Fruit fly (Drosophila melanogaster) whole organism, embryonic: ENCODE data around the gene CG32176.

Source experiments
- B-H2 ChIP-seq: fragments of 200-800 bp; sonication (Bioruptor generic); optimal IDR thresholded peaks from 2 replicates; lab custom pipeline; 2018; ENCODE audit warnings: missing biosample characterization, mild to moderate bottlenecking, missing genetic modification characterization
- CG10431 ChIP-seq: fragments of 200-800 bp; sonication (Bioruptor generic); optimal IDR thresholded peaks from 3 replicates; lab custom pipeline; 2018; ENCODE audit warnings: missing biosample characterization, mild to moderate bottlenecking, missing genetic modification characterization
- CG12219 ChIP-seq: fragments of 200-800 bp; sonication (Bioruptor generic); optimal IDR thresholded peaks from 3 replicates; lab custom pipeline; 2018; ENCODE audit warnings: missing biosample characterization, mild to moderate bottlenecking, missing genetic modification characterization
- CG14667 ChIP-seq: fragments of 200-800 bp; sonication (Bioruptor generic); IDR thresholded peaks from 2 replicates; pipeline ENCODE4 v1.3.6; 2022; ENCODE audit warnings: missing biosample characterization, missing genetic modification characterization
- CG1529 ChIP-seq: fragments of 200-800 bp; sonication (Bioruptor generic); optimal IDR thresholded peaks from 3 replicates; lab custom pipeline; 2018; ENCODE audit warnings: missing biosample characterization, missing genetic modification characterization
- CG17385 ChIP-seq: fragments of 200-800 bp; sonication (Bioruptor generic); optimal IDR thresholded peaks from 3 replicates; lab custom pipeline; 2018; ENCODE audit warnings: missing biosample characterization, mild to moderate bottlenecking, missing genetic modification characterization
- CG17802 ChIP-seq: fragments of 200-800 bp; sonication (Bioruptor generic); optimal IDR thresholded peaks from 2 replicates; lab custom pipeline; 2018; ENCODE audit warnings: missing biosample characterization, mild to moderate bottlenecking, missing genetic modification characterization, moderate library complexity
- CG18476 ChIP-seq: fragments of 200-800 bp; sonication (Bioruptor generic); optimal IDR thresholded peaks from 2 replicates; lab custom pipeline; 2016; ENCODE audit warnings: missing biosample characterization, mild to moderate bottlenecking, missing genetic modification characterization
- CG18599 ChIP-seq: fragments of 200-800 bp; sonication (Bioruptor generic); optimal IDR thresholded peaks from 3 replicates; lab custom pipeline; 2017; ENCODE audit warnings: missing biosample characterization, missing genetic modification characterization, mild to moderate bottlenecking, moderate library complexity, missing genetic modification reagents
- CG18764 ChIP-seq: fragments of 200-800 bp; sonication (Bioruptor generic); optimal IDR thresholded peaks from 3 replicates; lab custom pipeline; 2016; ENCODE audit warnings: missing biosample characterization, missing genetic modification characterization
- CG31365 ChIP-seq: fragments of 200-800 bp; sonication (Bioruptor generic); optimal IDR thresholded peaks from 2 replicates; lab custom pipeline; 2018; ENCODE audit warnings: missing biosample characterization, mild to moderate bottlenecking, missing genetic modification characterization
- CG3281 ChIP-seq: fragments of 200-800 bp; sonication (Bioruptor generic); optimal IDR thresholded peaks from 3 replicates; lab custom pipeline; 2017; ENCODE audit warnings: missing biosample characterization, mild to moderate bottlenecking, missing genetic modification characterization
- CG3995 ChIP-seq: fragments of 200-800 bp; sonication (Bioruptor generic); optimal IDR thresholded peaks from 3 replicates; lab custom pipeline; 2016; ENCODE audit warnings: missing biosample characterization, missing genetic modification characterization
- CG7928 ChIP-seq: fragments of 200-800 bp; sonication (Bioruptor generic); optimal IDR thresholded peaks from 2 replicates; lab custom pipeline; 2017; ENCODE audit warnings: missing biosample characterization, mild to moderate bottlenecking, missing genetic modification characterization
- CG8359 ChIP-seq: fragments of 200-800 bp; sonication (Bioruptor generic); optimal IDR thresholded peaks from 2 replicates; lab custom pipeline; 2017; ENCODE audit warnings: missing biosample characterization, mild to moderate bottlenecking, missing genetic modification characterization, borderline replicate concordance
- Dll ChIP-seq: fragments of 200-800 bp; sonication (Bioruptor generic); IDR thresholded peaks from 4 replicates; pipeline ENCODE4 v1.3.6; 2022; ENCODE audit warnings: missing biosample characterization, missing genetic modification characterization; ENCODE audit not compliant: partially characterized antibody
- Gug ChIP-seq: fragments of 200-800 bp; sonication (Bioruptor generic); IDR thresholded peaks from 4 replicates; pipeline ENCODE4 v1.3.6; 2022; ENCODE audit warnings: missing biosample characterization, missing genetic modification characterization
- HLH4C ChIP-seq: fragments of 200-800 bp; sonication (Bioruptor generic); IDR thresholded peaks from 3 replicates; pipeline ENCODE4 v1.3.6; 2022; ENCODE audit warnings: missing biosample characterization, missing genetic modification characterization; ENCODE audit not compliant: partially characterized antibody
- Hand ChIP-seq: fragments of 200-800 bp; sonication (Bioruptor generic); optimal IDR thresholded peaks from 2 replicates; lab custom pipeline; 2017; ENCODE audit warnings: mild to moderate bottlenecking, missing biosample characterization, missing genetic modification reagents, missing genetic modification characterization
- Myb ChIP-seq: fragments of 200-800 bp; sonication (Bioruptor generic); optimal IDR thresholded peaks from 2 replicates; lab custom pipeline; 2016; ENCODE audit warnings: missing biosample characterization, missing genetic modification characterization
- NC2β ChIP-seq: fragments of 200-800 bp; sonication (Bioruptor generic); optimal IDR thresholded peaks from 2 replicates; lab custom pipeline; 2016; ENCODE audit warnings: missing biosample characterization, missing genetic modification characterization
- Nf-YB ChIP-seq: fragments of 200-800 bp; sonication (Bioruptor generic); optimal IDR thresholded peaks from 3 replicates; lab custom pipeline; 2019; ENCODE audit warnings: missing biosample characterization, mild to moderate bottlenecking, missing genetic modification characterization, moderate library complexity
- Rx ChIP-seq: fragments of 200-800 bp; sonication (Bioruptor generic); IDR thresholded peaks from 2 replicates; pipeline ENCODE4 v1.3.6; 2022; ENCODE audit warnings: missing biosample characterization, missing genetic modification characterization
- ara ChIP-seq: fragments of 200-800 bp; sonication (Bioruptor generic); IDR thresholded peaks from 2 replicates; pipeline ENCODE4 v1.3.6; 2022; ENCODE audit warnings: missing biosample characterization, missing genetic modification characterization
- da ChIP-seq: fragments of 200-800 bp; sonication (Bioruptor generic); optimal IDR thresholded peaks from 2 replicates; lab custom pipeline; 2016; ENCODE audit warnings: missing biosample characterization, missing genetic modification characterization
- eve ChIP-seq, 2 experiments: fragments of >200 bp; optimal IDR thresholded peaks; 2 replicates each; lab custom pipeline; 2017; ENCODE audit warnings: missing biosample characterization in 2 of 2, missing genetic modification characterization in 2 of 2
- her ChIP-seq: fragments of 200-800 bp; sonication (Bioruptor generic); optimal IDR thresholded peaks from 2 replicates; lab custom pipeline; 2016; ENCODE audit warnings: missing biosample characterization, missing genetic modification characterization
- hth ChIP-seq: fragments of >200 bp; optimal IDR thresholded peaks from 2 replicates; lab custom pipeline; 2017; ENCODE audit warnings: inconsistent platforms
- ind ChIP-seq: fragments of 200-800 bp; sonication (Bioruptor generic); optimal IDR thresholded peaks from 3 replicates; lab custom pipeline; 2016; ENCODE audit warnings: missing biosample characterization, missing genetic modification characterization
- knrl ChIP-seq: fragments of 200-800 bp; sonication (Bioruptor generic); IDR thresholded peaks from 3 replicates; pipeline ENCODE4 v1.3.6; 2022; ENCODE audit warnings: missing biosample characterization, missing genetic modification characterization; ENCODE audit not compliant: partially characterized antibody
- lov ChIP-seq, 2 experiments: fragments of 200-800 bp in 1 of 2; fragments of >200 bp in 1 of 2; sonication (Bioruptor generic) in 1 of 2; IDR thresholded peaks in 1 of 2; optimal IDR thresholded peaks in 1 of 2; 2 replicates in 1 of 2; 3 replicates in 1 of 2; pipeline versions ENCODE4 v1.3.6 to Lab custom; 2017 to 2022; ENCODE audit warnings: missing biosample characterization in 1 of 2, missing genetic modification characterization in 1 of 2
- odd ChIP-seq: fragments of 200-800 bp; sonication (Bioruptor generic); optimal IDR thresholded peaks from 2 replicates; lab custom pipeline; 2017; ENCODE audit warnings: missing biosample characterization, mild to moderate bottlenecking, missing genetic modification characterization
- sc ChIP-seq, 3 experiments: fragments of >200 bp in 2 of 3; fragments of 200-800 bp in 1 of 3; sonication (Bioruptor generic) in 1 of 3; optimal IDR thresholded peaks; 2 replicates in 2 of 3; 3 replicates in 1 of 3; lab custom pipeline; 2017; ENCODE audit warnings: mild to moderate bottlenecking in 1 of 3, missing biosample characterization in 1 of 3, missing genetic modification characterization in 1 of 3, missing genetic modification reagents in 1 of 3
- sqz ChIP-seq: fragments of 200-800 bp; sonication (Bioruptor generic); optimal IDR thresholded peaks from 3 replicates; lab custom pipeline; 2018; ENCODE audit warnings: missing biosample characterization, mild to moderate bottlenecking, missing genetic modification characterization
- toy ChIP-seq: fragments of 200-800 bp; sonication (Bioruptor generic); IDR thresholded peaks from 2 replicates; pipeline ENCODE4 v1.3.6; 2022; ENCODE audit warnings: missing biosample characterization, missing genetic modification characterization
- vnd ChIP-seq: fragments of 200-800 bp; sonication (Bioruptor generic); IDR thresholded peaks from 3 replicates; pipeline ENCODE4 v1.3.6; 2022; ENCODE audit warnings: missing biosample characterization, missing genetic modification characterization; ENCODE audit not compliant: partially characterized antibody
- wdn ChIP-seq: fragments of 200-800 bp; sonication (Bioruptor generic); IDR thresholded peaks from 2 replicates; pipeline ENCODE4 v1.3.6; 2022; ENCODE audit warnings: missing biosample characterization, missing genetic modification characterization
- wek ChIP-seq: fragments of 200-800 bp; sonication (Bioruptor generic); optimal IDR thresholded peaks from 3 replicates; lab custom pipeline; 2018; ENCODE audit warnings: missing biosample characterization, mild to moderate bottlenecking, missing genetic modification characterization, moderate library complexity
- zfh2 ChIP-seq: fragments of 200-800 bp; sonication (Bioruptor generic); optimal IDR thresholded peaks from 2 replicates; lab custom pipeline; 2016; ENCODE audit warnings: missing biosample characterization, missing genetic modification characterization

CG32176 gene

dm6 chr3L:17458856-17459518 lies 25.3 kb downstream of the CG32176 start (continued):
- no peak for TF ChIP-seq knrl (GFP tag; lab: Robert Waterston, UW)
- TF ChIP-seq CG10431 (GFP tag; lab: Kevin White, UChicago): no peak
- no peak for TF ChIP-seq CG1529 (GFP tag; lab: Kevin White, UChicago)
- TF ChIP-seq Myb (GFP tag; lab: Kevin White, UChicago): no peak
- peak; percentile 15; the same call in 1 of the 2 replicates for TF ChIP-seq CG14667 (GFP tag; lab: Robert Waterston, UW)
- no peak for TF ChIP-seq odd
- no peak for TF ChIP-seq hth (lab: Kevin White, UChicago)
- TF ChIP-seq Hand (GFP tag; lab: Kevin White, UChicago): no peak
- no peak for TF ChIP-seq ara (GFP tag; lab: Robert Waterston, UW)
- TF ChIP-seq CG18764: no peak
- no peak for TF ChIP-seq Dll (GFP tag; lab: Robert Waterston, UW)
- no peak for TF ChIP-seq CG18476 (GFP tag; lab: Kevin White, UChicago)
- no peak for TF ChIP-seq CG7928 (GFP tag; lab: Kevin White, UChicago)
- TF ChIP-seq CG31365 (tag; lab: Kevin White, UChicago): no peak
- TF ChIP-seq eve (GFP tag; optimal IDR thresholded peaks at IDR 0.05; lab: Kevin White, UChicago): peak in 1 of 2 experiments; percentile 48
- no peak for TF ChIP-seq zfh2 (GFP tag; lab: Kevin White, UChicago)
- no peak for TF ChIP-seq vnd
- TF ChIP-seq NC2β (GFP tag; lab: Kevin White, UChicago): no peak
- TF ChIP-seq CG17802 (tag; lab: Kevin White, UChicago): no peak
- no peak for TF ChIP-seq sqz (GFP tag; lab: Kevin White, UChicago)
- no peak for TF ChIP-seq wek (GFP tag; lab: Kevin White, UChicago)
- no peak for TF ChIP-seq toy (GFP tag; lab: Robert Waterston, UW)
- no peak for TF ChIP-seq CG8359 (GFP tag; lab: Kevin White, UChicago)
- peak; percentile 35; the same call in 1 of the 4 replicates for TF ChIP-seq Gug
- no peak for TF ChIP-seq sc (optimal IDR thresholded peaks at IDR 0.05; lab: Kevin White, UChicago)
- TF ChIP-seq sc (GFP tag; optimal IDR thresholded peaks at IDR 0.05; lab: Kevin White, UChicago): no peak
- TF ChIP-seq wdn (GFP tag; lab: Robert Waterston, UW): no peak
- TF ChIP-seq B-H2: no peak
- TF ChIP-seq lov (optimal IDR thresholded peaks at IDR 0.05; lab: Kevin White, UChicago): no peak
- TF ChIP-seq lov (GFP tag; IDR thresholded peaks at IDR 0.05; lab: Robert Waterston, UW): no peak
- TF ChIP-seq CG17385: no peak
- TF ChIP-seq CG12219 (GFP tag; lab: Kevin White, UChicago): no peak
- TF ChIP-seq da (GFP tag; lab: Kevin White, UChicago): no peak
- TF ChIP-seq CG3995 (GFP tag; lab: Kevin White, UChicago): no peak
- TF ChIP-seq HLH4C (GFP tag; lab: Robert Waterston, UW): no peak
- no peak for TF ChIP-seq Nf-YB (GFP tag; lab: Kevin White, UChicago)
- TF ChIP-seq CG18599 (GFP tag; lab: Kevin White, UChicago): peak; percentile 69
- no peak for TF ChIP-seq CG3281 (GFP tag; lab: Kevin White, UChicago)
- TF ChIP-seq her: no peak
- TF ChIP-seq Rx: no peak
- peak; percentile 7 for TF ChIP-seq ind (GFP tag; lab: Kevin White, UChicago)
